Worm (Caenorhabditis elegans) whole organism, L2 larva: ENCODE data around the gene dod-24.

Experiments
- mdl-1 ChIP-seq, 2 experiments: fragments of 150-350 bp in 1 of 2; sonication (generic microtip) in 1 of 2; optimal IDR thresholded peaks; 2 replicates each; lab custom pipeline; 2017; ENCODE audit warnings: missing biosample characterization in 2 of 2, missing genetic modification characterization in 2 of 2
- nhr-12 ChIP-seq: fragments of 150-350 bp; optimal IDR thresholded peaks from 2 replicates; lab custom pipeline; 2014; ENCODE audit warnings: missing biosample characterization, missing genetic modification characterization
- nhr-237 ChIP-seq: fragments of 150-350 bp; optimal IDR thresholded peaks from 2 replicates; lab custom pipeline; 2014; ENCODE audit warnings: missing biosample characterization, missing genetic modification characterization
- skn-1 ChIP-seq: sonication (generic microtip); optimal IDR thresholded peaks from 2 replicates; lab custom pipeline; 2017; ENCODE audit warnings: missing biosample characterization, missing genetic modification characterization

ce11 chrIV:12990638-12991037 lies 49.5 kb upstream of the dod-24 start:
- TF ChIP-seq mdl-1 (tag; optimal IDR thresholded peaks at IDR 0.05; lab: Kevin White, UChicago) (no peak), nhr-237 (no peak), skn-1 (tag; lab: Kevin White, UChicago) (no peak), nhr-12 (tag; lab: Kevin White, UChicago) (no peak)
